Fruit fly (Drosophila melanogaster) whole organism, embryonic: Measurements from ENCODE around the gene Abca3.

ENCODE experiments used
- Antp ChIP-seq: fragments of 200-800 bp; sonication (Bioruptor generic); optimal IDR thresholded peaks from 3 replicates; lab custom pipeline; 2016; ENCODE audit warnings: missing biosample characterization, missing genetic modification characterization
- Atf6 ChIP-seq: fragments of 200-800 bp; sonication (Bioruptor generic); IDR thresholded peaks from 2 replicates; pipeline ENCODE4 v1.3.6; 2022; ENCODE audit warnings: missing biosample characterization, missing genetic modification characterization
- B-H2 ChIP-seq: fragments of 200-800 bp; sonication (Bioruptor generic); optimal IDR thresholded peaks from 2 replicates; lab custom pipeline; 2018; ENCODE audit warnings: missing biosample characterization, mild to moderate bottlenecking, missing genetic modification characterization
- BEAF-32 ChIP-seq: fragments of 200-800 bp; sonication (Bioruptor generic); optimal IDR thresholded peaks from 3 replicates; lab custom pipeline; 2017; ENCODE audit warnings: missing biosample characterization, missing genetic modification characterization, mild to moderate bottlenecking, moderate library complexity, missing genetic modification reagents
- BtbVII ChIP-seq: fragments of 200-800 bp; sonication (Bioruptor generic); optimal IDR thresholded peaks from 3 replicates; lab custom pipeline; 2017; ENCODE audit warnings: missing biosample characterization, mild to moderate bottlenecking, missing genetic modification characterization
- CG11247 ChIP-seq: fragments of 200-800 bp; sonication (Bioruptor generic); IDR thresholded peaks from 2 replicates; pipeline ENCODE4 v1.3.6; 2022; ENCODE audit warnings: missing biosample characterization, missing genetic modification characterization
- CG12769 ChIP-seq: fragments of 200-800 bp; sonication (Bioruptor generic); optimal IDR thresholded peaks from 2 replicates; lab custom pipeline; 2019; ENCODE audit warnings: missing biosample characterization, mild to moderate bottlenecking, missing genetic modification characterization, moderate library complexity
- CG14710 ChIP-seq: fragments of 200-800 bp; sonication (Bioruptor generic); optimal IDR thresholded peaks from 3 replicates; lab custom pipeline; 2019; ENCODE audit warnings: missing biosample characterization, mild to moderate bottlenecking, missing genetic modification characterization, moderate library complexity
- CG2202 ChIP-seq: fragments of 200-800 bp; sonication (Bioruptor generic); optimal IDR thresholded peaks from 2 replicates; lab custom pipeline; 2018; ENCODE audit warnings: missing biosample characterization, mild to moderate bottlenecking, missing genetic modification characterization
- CG2875 ChIP-seq: fragments of 200-800 bp; sonication (Bioruptor generic); optimal IDR thresholded peaks from 2 replicates; lab custom pipeline; 2017; ENCODE audit warnings: missing biosample characterization, mild to moderate bottlenecking, missing genetic modification characterization, missing genetic modification reagents
- CG2889 ChIP-seq: fragments of 200-800 bp; sonication (Bioruptor generic); IDR thresholded peaks from 3 replicates; pipeline ENCODE4 v1.3.6; 2022; ENCODE audit warnings: missing biosample characterization, missing genetic modification characterization
- CG30020 ChIP-seq: fragments of 200-800 bp; optimal IDR thresholded peaks from 2 replicates; lab custom pipeline; 2019; ENCODE audit warnings: missing biosample characterization, mild to moderate bottlenecking, missing genetic modification characterization, moderate library complexity
- CG3281 ChIP-seq: fragments of 200-800 bp; sonication (Bioruptor generic); optimal IDR thresholded peaks from 3 replicates; lab custom pipeline; 2017; ENCODE audit warnings: missing biosample characterization, mild to moderate bottlenecking, missing genetic modification characterization
- CG9727 ChIP-seq: fragments of 200-800 bp; sonication (Bioruptor generic); optimal IDR thresholded peaks from 3 replicates; lab custom pipeline; 2017; ENCODE audit warnings: missing biosample characterization, mild to moderate bottlenecking, missing genetic modification characterization
- CG9797 ChIP-seq: fragments of 200-800 bp; sonication (Bioruptor generic); optimal IDR thresholded peaks from 3 replicates; lab custom pipeline; 2018; ENCODE audit warnings: missing biosample characterization, mild to moderate bottlenecking, missing genetic modification characterization
- Camta ChIP-seq: fragments of 200-800 bp; sonication (Bioruptor generic); optimal IDR thresholded peaks from 2 replicates; lab custom pipeline; 2016; ENCODE audit warnings: missing biosample characterization, missing genetic modification characterization
- E2f1 ChIP-seq: fragments of 200-800 bp; sonication (Bioruptor generic); IDR thresholded peaks from 2 replicates; pipeline ENCODE4 v1.3.6; 2022; ENCODE audit warnings: missing biosample characterization, missing genetic modification characterization
- Ets97D ChIP-seq: fragments of 200-800 bp; sonication (Bioruptor generic); optimal IDR thresholded peaks from 3 replicates; lab custom pipeline; 2016; ENCODE audit warnings: missing biosample characterization, missing genetic modification characterization
- Fer3 ChIP-seq: fragments of 200-800 bp; sonication (Bioruptor generic); optimal IDR thresholded peaks from 2 replicates; lab custom pipeline; 2018; ENCODE audit warnings: missing biosample characterization, mild to moderate bottlenecking, missing genetic modification characterization, moderate library complexity
- Gsc ChIP-seq: fragments of 200-800 bp; sonication (Bioruptor generic); IDR thresholded peaks from 2 replicates; pipeline ENCODE4 v1.3.6; 2022; ENCODE audit warnings: missing biosample characterization, missing genetic modification characterization
- H2.0 ChIP-seq: fragments of 200-800 bp; sonication (Bioruptor generic); IDR thresholded peaks from 2 replicates; pipeline ENCODE4 v1.3.6; 2022; ENCODE audit warnings: missing biosample characterization, missing genetic modification characterization
- HHEX ChIP-seq: fragments of 200-800 bp; sonication (Bioruptor generic); optimal IDR thresholded peaks from 3 replicates; lab custom pipeline; 2017; ENCODE audit warnings: missing biosample characterization, mild to moderate bottlenecking, missing genetic modification characterization, missing genetic modification reagents
- HLHmδ ChIP-seq: fragments of 200-800 bp; sonication (Bioruptor generic); optimal IDR thresholded peaks from 2 replicates; lab custom pipeline; 2018; ENCODE audit warnings: missing biosample characterization, mild to moderate bottlenecking, missing genetic modification characterization, moderate library complexity
- Hey ChIP-seq: fragments of 200-800 bp; sonication (Bioruptor generic); optimal IDR thresholded peaks from 3 replicates; lab custom pipeline; 2018; ENCODE audit warnings: missing biosample characterization, mild to moderate bottlenecking, missing genetic modification characterization
- Hr3 ChIP-seq: fragments of 200-800 bp; sonication (Bioruptor generic); optimal IDR thresholded peaks from 3 replicates; lab custom pipeline; 2016; ENCODE audit warnings: missing biosample characterization, missing genetic modification characterization
- Lpt ChIP-seq: fragments of >200 bp; optimal IDR thresholded peaks from 2 replicates; lab custom pipeline; 2018; ENCODE audit warnings: missing biosample characterization, missing genetic modification characterization
- Mad ChIP-seq: fragments of 200-800 bp; sonication (Bioruptor generic); optimal IDR thresholded peaks from 2 replicates; lab custom pipeline; 2016; ENCODE audit warnings: missing biosample characterization, missing genetic modification characterization
- Max ChIP-seq: fragments of 200-800 bp; sonication (Bioruptor generic); optimal IDR thresholded peaks from 2 replicates; lab custom pipeline; 2016; ENCODE audit warnings: missing biosample characterization, mild to moderate bottlenecking, missing genetic modification characterization
- Mrtf ChIP-seq: fragments of 200-800 bp; sonication (Bioruptor generic); IDR thresholded peaks from 3 replicates; pipeline ENCODE4 v1.3.6; 2022; ENCODE audit warnings: missing biosample characterization, missing genetic modification characterization
- Opbp ChIP-seq: fragments of 200-800 bp; sonication (Bioruptor generic); IDR thresholded peaks from 3 replicates; pipeline ENCODE4 v1.3.6; 2022; ENCODE audit warnings: missing biosample characterization, missing genetic modification characterization; ENCODE audit not compliant: partially characterized antibody
- Ptx1 ChIP-seq: fragments of 200-800 bp; sonication (Bioruptor generic); IDR thresholded peaks from 2 replicates; pipeline ENCODE4 v1.3.6; 2022; ENCODE audit warnings: missing biosample characterization, missing genetic modification characterization
- Scr ChIP-seq: fragments of 200-800 bp; sonication (Bioruptor generic); IDR thresholded peaks from 2 replicates; pipeline ENCODE4 v1.3.6; 2022; ENCODE audit warnings: missing biosample characterization, missing genetic modification characterization; ENCODE audit not compliant: partially characterized antibody
- Sox102F ChIP-seq: fragments of 200-800 bp; sonication (Bioruptor generic); optimal IDR thresholded peaks from 2 replicates; lab custom pipeline; 2018; ENCODE audit warnings: missing biosample characterization, mild to moderate bottlenecking, missing genetic modification characterization, moderate library complexity
- aop ChIP-seq: fragments of 200-800 bp; sonication (Bioruptor generic); IDR thresholded peaks from 2 replicates; pipeline ENCODE4 v1.3.6; 2022; ENCODE audit warnings: missing biosample characterization, missing genetic modification characterization
- ase ChIP-seq: fragments of 200-800 bp; sonication (Bioruptor generic); IDR thresholded peaks from 3 replicates; pipeline ENCODE4 v1.3.6; 2022; ENCODE audit warnings: missing biosample characterization, missing genetic modification characterization
- ato ChIP-seq: fragments of 200-800 bp; sonication (Bioruptor generic); IDR thresholded peaks from 2 replicates; pipeline ENCODE4 v1.3.6; 2022; ENCODE audit warnings: missing biosample characterization, missing genetic modification characterization; ENCODE audit not compliant: partially characterized antibody
- bigmax ChIP-seq: fragments of 200-800 bp; sonication (Bioruptor generic); optimal IDR thresholded peaks from 2 replicates; lab custom pipeline; 2018; ENCODE audit warnings: missing biosample characterization, mild to moderate bottlenecking, missing genetic modification characterization
- cg ChIP-seq: fragments of 200-800 bp; sonication (Bioruptor generic); optimal IDR thresholded peaks from 3 replicates; lab custom pipeline; 2019; ENCODE audit warnings: missing biosample characterization, mild to moderate bottlenecking, missing genetic modification characterization, moderate library complexity
- corto ChIP-seq: fragments of 200-800 bp; sonication (Bioruptor generic); optimal IDR thresholded peaks from 2 replicates; lab custom pipeline; 2016; ENCODE audit warnings: missing biosample characterization, mild to moderate bottlenecking, missing genetic modification characterization, moderate library complexity
- en ChIP-seq: fragments of 200-800 bp; sonication (Bioruptor generic); optimal IDR thresholded peaks from 2 replicates; lab custom pipeline; 2016; ENCODE audit warnings: missing biosample characterization, missing genetic modification characterization
- eyg ChIP-seq: fragments of 200-800 bp; sonication (Bioruptor generic); optimal IDR thresholded peaks from 3 replicates; lab custom pipeline; 2016; ENCODE audit warnings: missing biosample characterization, missing genetic modification characterization
- gsb-n ChIP-seq: fragments of 200-800 bp; sonication (Bioruptor generic); optimal IDR thresholded peaks from 3 replicates; lab custom pipeline; 2018; ENCODE audit warnings: missing biosample characterization, mild to moderate bottlenecking, missing genetic modification characterization
- gt ChIP-seq: fragments of 200-800 bp; sonication (Bioruptor generic); IDR thresholded peaks from 2 replicates; pipeline ENCODE4 v1.3.6; 2022; ENCODE audit warnings: missing biosample characterization, missing genetic modification characterization
- pros ChIP-seq: fragments of 200-800 bp; sonication (Bioruptor generic); optimal IDR thresholded peaks from 3 replicates; lab custom pipeline; 2019; ENCODE audit warnings: missing biosample characterization, mild to moderate bottlenecking, missing genetic modification characterization, moderate library complexity
- scrt ChIP-seq: fragments of 200-800 bp; sonication (Bioruptor generic); optimal IDR thresholded peaks from 2 replicates; lab custom pipeline; 2018; ENCODE audit warnings: missing biosample characterization, mild to moderate bottlenecking, missing genetic modification characterization, moderate library complexity
- sima ChIP-seq: fragments of 200-800 bp; sonication (Bioruptor generic); optimal IDR thresholded peaks from 2 replicates; lab custom pipeline; 2016; ENCODE audit warnings: missing biosample characterization, missing genetic modification characterization
- toy ChIP-seq: fragments of 200-800 bp; sonication (Bioruptor generic); IDR thresholded peaks from 2 replicates; pipeline ENCODE4 v1.3.6; 2022; ENCODE audit warnings: missing biosample characterization, missing genetic modification characterization
- twi ChIP-seq: fragments of 200-800 bp; optimal IDR thresholded peaks from 2 replicates; lab custom pipeline; 2019; ENCODE audit warnings: missing biosample characterization, mild to moderate bottlenecking, missing genetic modification characterization, moderate library complexity
- unc-4 ChIP-seq: fragments of 200-800 bp; sonication (Bioruptor generic); IDR thresholded peaks from 2 replicates; pipeline ENCODE4 v1.3.6; 2022; ENCODE audit warnings: missing biosample characterization, missing genetic modification characterization; ENCODE audit not compliant: partially characterized antibody
- z ChIP-seq: fragments of 200-800 bp; sonication (Bioruptor generic); IDR thresholded peaks from 3 replicates; pipeline ENCODE4 v1.3.6; 2022; ENCODE audit warnings: missing biosample characterization, missing genetic modification characterization

The Abca3 gene

DNA sequence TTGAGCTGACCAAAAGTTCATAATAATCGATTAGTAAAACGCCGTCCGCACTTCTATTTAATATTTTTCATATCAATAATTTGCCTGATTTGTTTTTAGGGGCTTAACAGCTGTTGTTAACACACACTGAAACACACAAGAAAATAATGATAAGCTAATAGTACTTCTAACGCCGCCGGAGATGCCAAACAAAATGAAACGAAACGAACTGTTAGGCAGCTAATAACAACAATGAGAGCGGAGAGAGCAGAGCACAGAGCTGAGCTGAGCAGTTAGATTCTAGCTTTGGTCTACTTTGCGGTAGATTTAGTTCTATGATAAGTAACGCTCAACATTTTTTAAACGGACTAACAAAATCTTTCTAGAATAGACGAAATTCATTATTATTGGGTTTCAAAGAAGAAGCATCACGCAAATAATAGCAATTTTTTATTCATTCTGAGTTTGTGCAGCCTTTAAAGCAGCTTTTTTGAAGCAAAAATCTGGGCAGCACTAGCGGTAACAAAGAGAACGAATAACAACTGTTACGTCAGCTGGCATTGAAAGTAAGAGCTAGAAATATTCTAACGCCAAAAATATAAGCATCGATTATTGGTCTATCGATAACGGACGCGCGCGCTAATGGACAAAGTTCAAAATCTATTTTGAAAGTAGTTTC lies at the start of gene Abca3 (continued):
- TF ChIP-seq Max (GFP tag; lab: Kevin White, UChicago) (peak; percentile 48), HHEX (peak; percentile 47), Camta (peak; percentile 40), Hr3 (GFP tag; lab: Kevin White, UChicago) (peak; percentile 35), Lpt (GFP tag; lab: Kevin White, UChicago) (no peak), CG2889 (GFP tag; lab: Robert Waterston, UW) (no peak), aop (GFP tag; lab: Robert Waterston, UW) (no peak), Hey (tag; lab: Kevin White, UChicago) (peak; percentile 1), bigmax (GFP tag; lab: Kevin White, UChicago) (no peak), CG12769 (tag; lab: Kevin White, UChicago) (peak; percentile 65), unc-4 (no peak), CG2202 (no peak), twi (peak; percentile 57), BEAF-32 (GFP tag; lab: Kevin White, UChicago) (peak; percentile 37), BtbVII (GFP tag; lab: Kevin White, UChicago) (peak; percentile 77), CG11247 (GFP tag; lab: Robert Waterston, UW) (peak; percentile 40; the same call in 1 of the 2 replicates), CG9727 (GFP tag; lab: Kevin White, UChicago) (peak; percentile 41), CG9797 (GFP tag; lab: Kevin White, UChicago) (no peak), Sox102F (peak; percentile 14), Antp (GFP tag; lab: Kevin White, UChicago) (peak; percentile 53), gsb-n (tag; lab: Kevin White, UChicago) (peak; percentile 23), Gsc (GFP tag; lab: Robert Waterston, UW) (no peak), corto (GFP tag; lab: Kevin White, UChicago) (no peak), CG30020 (peak; percentile 39), toy (GFP tag; lab: Robert Waterston, UW) (no peak), gt (GFP tag; lab: Robert Waterston, UW) (no peak), CG2875 (GFP tag; lab: Kevin White, UChicago) (no peak), cg (GFP tag; lab: Kevin White, UChicago) (peak; percentile 63), ato (GFP tag; lab: Robert Waterston, UW) (no peak), eyg (GFP tag; lab: Kevin White, UChicago) (peak; percentile 50), HLHmδ (GFP tag; lab: Kevin White, UChicago) (no peak), Ptx1 (GFP tag; lab: Robert Waterston, UW) (peak; percentile 68), CG14710 (tag; lab: Kevin White, UChicago) (peak; percentile 55), pros (GFP tag; lab: Kevin White, UChicago) (no peak), H2.0 (no peak; the same call in 1 of the 2 replicates), CG3281 (peak; percentile 78), sima (GFP tag; lab: Kevin White, UChicago) (no peak), Atf6 (GFP tag; lab: Robert Waterston, UW) (peak; percentile 75; the same call in 1 of the 2 replicates), Fer3 (tag; lab: Kevin White, UChicago) (peak; percentile 77), Ets97D (GFP tag; lab: Kevin White, UChicago) (no peak), Opbp (GFP tag; lab: Robert Waterston, UW) (0 out of 3 replicates have a peak, but pooled peaks have one; percentile 26), Mad (GFP tag; lab: Kevin White, UChicago) (peak; percentile 11), Mrtf (GFP tag; lab: Robert Waterston, UW) (no peak), B-H2 (GFP tag; lab: Kevin White, UChicago) (peak; percentile 74), Scr (GFP tag; lab: Robert Waterston, UW) (no peak), E2f1 (no peak; the same call in 1 of the 2 replicates), en (peak; percentile 26), z (GFP tag; lab: Robert Waterston, UW) (no peak), scrt (GFP tag; lab: Kevin White, UChicago) (peak; percentile 66), ase (GFP tag; lab: Robert Waterston, UW) (no peak)
